Fruit fly (Drosophila melanogaster) whole organism, pupa: ENCODE measurements around the gene TTLL1B.
A peak's percentile ranks its signal among the peaks of the same experiment; 100 is the strongest.

Experiments used
- CG10348 ChIP-seq: fragments of 200-800 bp; sonication (Bioruptor generic); IDR thresholded peaks from 2 replicates; pipeline ENCODE4 v1.3.6; 2022; ENCODE audit warnings: missing biosample characterization, missing genetic modification characterization
- CG12605 ChIP-seq: fragments of 200-800 bp; sonication (Bioruptor generic); IDR thresholded peaks from 2 replicates; pipeline ENCODE4 v1.3.6; 2022; ENCODE audit warnings: missing biosample characterization, missing genetic modification characterization
- CG13204 ChIP-seq: fragments of 200-800 bp; sonication (Bioruptor generic); optimal IDR thresholded peaks from 2 replicates; lab custom pipeline; 2018; ENCODE audit warnings: missing biosample characterization, mild to moderate bottlenecking, missing genetic modification characterization, moderate library complexity
- CG14655 ChIP-seq: fragments of 200-800 bp; sonication (Bioruptor generic); optimal IDR thresholded peaks from 3 replicates; lab custom pipeline; 2017; ENCODE audit warnings: mild to moderate bottlenecking, missing biosample characterization, missing genetic modification reagents, missing genetic modification characterization
- CG15710 ChIP-seq: fragments of 200-800 bp; sonication (Bioruptor generic); optimal IDR thresholded peaks from 2 replicates; lab custom pipeline; 2018; ENCODE audit warnings: missing biosample characterization, mild to moderate bottlenecking, missing genetic modification characterization, moderate library complexity
- CG17806 ChIP-seq: fragments of 200-800 bp; sonication (Bioruptor generic); optimal IDR thresholded peaks from 2 replicates; lab custom pipeline; 2018; ENCODE audit warnings: missing biosample characterization, mild to moderate bottlenecking, missing genetic modification characterization, moderate library complexity
- CG32121 ChIP-seq: fragments of 200-800 bp; sonication (Bioruptor generic); IDR thresholded peaks from 2 replicates; pipeline ENCODE4 v1.3.6; 2022; ENCODE audit warnings: missing biosample characterization, missing genetic modification characterization
- CG34367 ChIP-seq: fragments of 200-800 bp; sonication (Bioruptor generic); optimal IDR thresholded peaks from 2 replicates; lab custom pipeline; 2018; ENCODE audit warnings: missing biosample characterization, mild to moderate bottlenecking, missing genetic modification characterization
- CG4496 ChIP-seq: fragments of 200-800 bp; sonication (Bioruptor generic); IDR thresholded peaks from 3 replicates; pipeline ENCODE4 v1.3.6; 2022; ENCODE audit warnings: missing biosample characterization, missing genetic modification characterization
- CG8159 ChIP-seq: fragments of 200-800 bp; sonication (Bioruptor generic); optimal IDR thresholded peaks from 3 replicates; lab custom pipeline; 2018; ENCODE audit warnings: missing biosample characterization, mild to moderate bottlenecking, missing genetic modification characterization, moderate library complexity
- CG8301 ChIP-seq: fragments of 200-800 bp; sonication (Bioruptor generic); optimal IDR thresholded peaks from 2 replicates; lab custom pipeline; 2018; ENCODE audit warnings: missing biosample characterization, mild to moderate bottlenecking, missing genetic modification characterization
- CG9948 ChIP-seq: fragments of 200-800 bp; sonication (Bioruptor generic); optimal IDR thresholded peaks from 2 replicates; lab custom pipeline; 2018; ENCODE audit warnings: missing biosample characterization, mild to moderate bottlenecking, missing genetic modification characterization, moderate library complexity
- D1 ChIP-seq: fragments of 200-800 bp; sonication (Bioruptor generic); optimal IDR thresholded peaks from 2 replicates; lab custom pipeline; 2018; ENCODE audit warnings: missing biosample characterization, mild to moderate bottlenecking, missing genetic modification characterization, moderate library complexity
- EcR ChIP-seq: fragments of 200-800 bp; sonication (Bioruptor generic); optimal IDR thresholded peaks from 3 replicates; lab custom pipeline; 2019; ENCODE audit warnings: missing biosample characterization, missing genetic modification characterization, mild to moderate bottlenecking, moderate library complexity, missing genetic modification reagents
- Ets98B ChIP-seq: fragments of 200-800 bp; sonication (Bioruptor generic); IDR thresholded peaks from 2 replicates; pipeline ENCODE4 v1.3.6; 2022; ENCODE audit warnings: missing biosample characterization, missing genetic modification characterization
- Pif1A ChIP-seq: fragments of 200-800 bp; sonication (Bioruptor generic); optimal IDR thresholded peaks from 3 replicates; lab custom pipeline; 2016; ENCODE audit warnings: missing biosample characterization, missing genetic modification characterization
- Pif1B ChIP-seq: fragments of 200-800 bp; sonication (Bioruptor generic); optimal IDR thresholded peaks from 3 replicates; lab custom pipeline; 2016; ENCODE audit warnings: missing biosample characterization, missing genetic modification characterization
- Snoo ChIP-seq: fragments of 200-800 bp; sonication (Bioruptor generic); optimal IDR thresholded peaks from 3 replicates; lab custom pipeline; 2017; ENCODE audit warnings: missing biosample characterization, mild to moderate bottlenecking, missing genetic modification characterization, inconsistent platforms
- fd96Ca ChIP-seq: fragments of 200-800 bp; sonication (Bioruptor generic); IDR thresholded peaks from 3 replicates; pipeline ENCODE4 v1.3.6; 2022; ENCODE audit warnings: missing biosample characterization, missing genetic modification characterization
- gl ChIP-seq: fragments of 200-800 bp; sonication (Bioruptor generic); optimal IDR thresholded peaks from 2 replicates; lab custom pipeline; 2018; ENCODE audit warnings: missing biosample characterization, mild to moderate bottlenecking, missing genetic modification characterization
- rn ChIP-seq: fragments of 200-800 bp; sonication (Bioruptor generic); IDR thresholded peaks from 2 replicates; pipeline ENCODE4 v1.3.6; 2022; ENCODE audit warnings: missing biosample characterization, missing genetic modification characterization

Gene TTLL1B

DNA sequence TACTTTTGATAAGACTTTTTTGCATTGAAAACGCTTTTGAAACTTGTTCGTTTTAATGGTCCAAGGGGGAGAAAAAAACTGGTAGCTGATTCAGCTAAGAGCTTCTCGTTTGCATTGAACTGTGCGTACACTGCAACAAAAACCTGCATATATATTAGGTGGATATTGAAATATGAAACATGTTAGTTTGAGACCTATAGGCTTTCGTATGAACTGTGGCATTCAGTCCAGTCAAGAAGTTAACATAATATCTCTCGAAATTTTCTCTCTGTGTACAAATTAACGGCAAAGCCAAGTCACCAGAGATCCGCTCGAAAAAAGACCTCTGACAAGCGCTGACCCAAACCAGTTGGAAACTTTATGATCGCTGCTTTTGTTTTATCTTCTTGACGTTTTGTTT, 50.0 kb downstream of the TTLL1B start:
- TF ChIP-seq gl (peak; percentile 47), CG32121 (GFP tag; lab: Robert Waterston, UW) (peak; percentile 84), CG9948 (tag; lab: Kevin White, UChicago) (peak; percentile 69), CG34367 (tag; lab: Kevin White, UChicago) (peak; percentile 72), CG8159 (tag; lab: Kevin White, UChicago) (peak; percentile 82), CG15710 (tag; lab: Kevin White, UChicago) (peak; percentile 73), CG4496 (GFP tag; lab: Robert Waterston, UW) (peak; percentile 91), D1 (tag; lab: Kevin White, UChicago) (no peak), Snoo (tag; lab: Kevin White, UChicago) (peak; percentile 75), fd96Ca (GFP tag; lab: Robert Waterston, UW) (peak; percentile 85), CG13204 (GFP tag; lab: Kevin White, UChicago) (peak; percentile 13), CG17806 (tag; lab: Kevin White, UChicago) (peak; percentile 67), EcR (GFP tag; lab: Kevin White, UChicago) (no peak), Pif1A (peak; percentile 78), Pif1B (GFP tag; lab: Kevin White, UChicago) (peak; percentile 80), rn (GFP tag; lab: Robert Waterston, UW) (peak; percentile 63), CG10348 (no peak), Ets98B (peak; percentile 91), CG8301 (tag; lab: Kevin White, UChicago) (peak; percentile 85), CG14655 (GFP tag; lab: Kevin White, UChicago) (peak; percentile 78), CG12605 (peak; percentile 73)
- TF ChIP-seq, all 21 proteins: peak for 18

dm6 chr3L:4698496-4698895, 50.4 kb downstream of the TTLL1B start:
- no peak for TF ChIP-seq fd96Ca (GFP tag; lab: Robert Waterston, UW)
